Fruit fly (Drosophila melanogaster) whole organism, embryonic: ENCODE results near the gene Dif.
A peak's percentile ranks its signal among the peaks of the same experiment; 100 is the strongest.

Experiments used
- Ada2b ChIP-seq: fragments of 200-800 bp; sonication (Bioruptor generic); IDR thresholded peaks from 2 replicates; pipeline ENCODE4 v1.3.6; 2022; ENCODE audit warnings: missing biosample characterization, missing genetic modification characterization
- Asciz ChIP-seq: fragments of 200-800 bp; sonication (Bioruptor generic); optimal IDR thresholded peaks from 2 replicates; lab custom pipeline; 2017; ENCODE audit warnings: missing biosample characterization, mild to moderate bottlenecking, missing genetic modification characterization, missing genetic modification reagents
- Awh ChIP-seq: fragments of 200-800 bp; sonication (Bioruptor generic); IDR thresholded peaks from 2 replicates; pipeline ENCODE4, ENCODE4 v1.3.6; 2022; ENCODE audit warnings: missing biosample characterization, missing genetic modification characterization
- CG10431 ChIP-seq: fragments of 200-800 bp; sonication (Bioruptor generic); optimal IDR thresholded peaks from 3 replicates; lab custom pipeline; 2018; ENCODE audit warnings: missing biosample characterization, mild to moderate bottlenecking, missing genetic modification characterization
- CG13624 ChIP-seq: fragments of 200-800 bp; sonication (Bioruptor generic); optimal IDR thresholded peaks from 2 replicates; lab custom pipeline; 2016; ENCODE audit warnings: missing biosample characterization, missing genetic modification characterization
- CG14710 ChIP-seq: fragments of 200-800 bp; sonication (Bioruptor generic); optimal IDR thresholded peaks from 3 replicates; lab custom pipeline; 2019; ENCODE audit warnings: missing biosample characterization, mild to moderate bottlenecking, missing genetic modification characterization, moderate library complexity
- CG15696 ChIP-seq: fragments of 200-800 bp; sonication (Bioruptor generic); optimal IDR thresholded peaks from 2 replicates; lab custom pipeline; 2019; ENCODE audit warnings: missing biosample characterization, mild to moderate bottlenecking, missing genetic modification characterization, moderate library complexity
- CG17361 ChIP-seq: fragments of 200-800 bp; sonication (Bioruptor generic); IDR thresholded peaks from 3 replicates; pipeline ENCODE4 v1.3.6; 2022; ENCODE audit warnings: missing biosample characterization, missing genetic modification characterization
- CG17912 ChIP-seq: fragments of 200-800 bp; sonication (Bioruptor generic); optimal IDR thresholded peaks from 2 replicates; lab custom pipeline; 2018; ENCODE audit warnings: missing biosample characterization, mild to moderate bottlenecking, missing genetic modification characterization
- CG1832 ChIP-seq: fragments of 200-800 bp; sonication (Bioruptor generic); optimal IDR thresholded peaks from 2 replicates; lab custom pipeline; 2017; ENCODE audit warnings: missing biosample characterization, mild to moderate bottlenecking, missing genetic modification characterization, inconsistent platforms
- CG3281 ChIP-seq: fragments of 200-800 bp; sonication (Bioruptor generic); optimal IDR thresholded peaks from 3 replicates; lab custom pipeline; 2017; ENCODE audit warnings: missing biosample characterization, mild to moderate bottlenecking, missing genetic modification characterization
- CG34422 ChIP-seq: fragments of 200-800 bp; sonication (Bioruptor generic); IDR thresholded peaks from 3 replicates; pipeline ENCODE4 v1.3.6; 2022; ENCODE audit warnings: missing biosample characterization, missing genetic modification characterization
- CG3995 ChIP-seq: fragments of 200-800 bp; sonication (Bioruptor generic); optimal IDR thresholded peaks from 3 replicates; lab custom pipeline; 2016; ENCODE audit warnings: missing biosample characterization, missing genetic modification characterization
- CG4360 ChIP-seq: fragments of 200-800 bp; sonication (Bioruptor generic); IDR thresholded peaks from 2 replicates; pipeline ENCODE4 v1.3.6; 2022; ENCODE audit warnings: missing biosample characterization, missing genetic modification characterization
- CG4617 ChIP-seq: fragments of 200-800 bp; sonication (Bioruptor generic); optimal IDR thresholded peaks from 3 replicates; lab custom pipeline; 2016; ENCODE audit warnings: missing biosample characterization, missing genetic modification characterization, borderline replicate concordance
- CG6654 ChIP-seq: fragments of 200-800 bp; sonication (Bioruptor generic); optimal IDR thresholded peaks from 2 replicates; lab custom pipeline; 2017; ENCODE audit warnings: missing biosample characterization, mild to moderate bottlenecking, missing genetic modification characterization
- CG7271 ChIP-seq: fragments of 200-800 bp; sonication (Bioruptor generic); optimal IDR thresholded peaks from 2 replicates; lab custom pipeline; 2018; ENCODE audit warnings: missing biosample characterization, mild to moderate bottlenecking, missing genetic modification characterization, moderate library complexity
- CG7928 ChIP-seq: fragments of 200-800 bp; sonication (Bioruptor generic); optimal IDR thresholded peaks from 2 replicates; lab custom pipeline; 2017; ENCODE audit warnings: missing biosample characterization, mild to moderate bottlenecking, missing genetic modification characterization
- CG9215 ChIP-seq: fragments of 200-800 bp; sonication (Bioruptor generic); IDR thresholded peaks from 2 replicates; pipeline ENCODE4 v1.3.6; 2022; ENCODE audit warnings: missing biosample characterization, missing genetic modification characterization
- CG9797 ChIP-seq: fragments of 200-800 bp; sonication (Bioruptor generic); optimal IDR thresholded peaks from 3 replicates; lab custom pipeline; 2018; ENCODE audit warnings: missing biosample characterization, mild to moderate bottlenecking, missing genetic modification characterization
- CrebB ChIP-seq: fragments of 200-800 bp; sonication (Bioruptor generic); optimal IDR thresholded peaks from 3 replicates; lab custom pipeline; 2018; ENCODE audit warnings: missing biosample characterization, mild to moderate bottlenecking, missing genetic modification characterization
- Dek ChIP-seq: fragments of 200-800 bp; sonication (Bioruptor generic); optimal IDR thresholded peaks from 3 replicates; lab custom pipeline; 2019; ENCODE audit warnings: missing biosample characterization, mild to moderate bottlenecking, missing genetic modification characterization, moderate library complexity
- Doc2 ChIP-seq: fragments of 200-800 bp; sonication (Bioruptor generic); IDR thresholded peaks from 2 replicates; pipeline ENCODE4 v1.3.6; 2022; ENCODE audit warnings: missing biosample characterization, missing genetic modification characterization
- Doc3 ChIP-seq: fragments of 200-800 bp; sonication (Bioruptor generic); IDR thresholded peaks from 3 replicates; pipeline ENCODE4 v1.3.6; 2022; ENCODE audit warnings: missing biosample characterization, missing genetic modification characterization; ENCODE audit not compliant: partially characterized antibody
- E2f1 ChIP-seq: fragments of 200-800 bp; sonication (Bioruptor generic); IDR thresholded peaks from 2 replicates; pipeline ENCODE4 v1.3.6; 2022; ENCODE audit warnings: missing biosample characterization, missing genetic modification characterization
- H15 ChIP-seq: fragments of 200-800 bp; sonication (Bioruptor generic); IDR thresholded peaks from 3 replicates; pipeline ENCODE4 v1.3.6; 2022; ENCODE audit warnings: missing biosample characterization, missing genetic modification characterization
- Hand ChIP-seq: fragments of 200-800 bp; sonication (Bioruptor generic); optimal IDR thresholded peaks from 2 replicates; lab custom pipeline; 2017; ENCODE audit warnings: mild to moderate bottlenecking, missing biosample characterization, missing genetic modification reagents, missing genetic modification characterization
- Hsf ChIP-seq: fragments of 200-800 bp; sonication (Bioruptor generic); optimal IDR thresholded peaks from 3 replicates; lab custom pipeline; 2016; ENCODE audit warnings: missing biosample characterization, missing genetic modification characterization
- Kr ChIP-seq: fragments of 200-800 bp; sonication (Bioruptor generic); optimal IDR thresholded peaks from 2 replicates; lab custom pipeline; 2017; ENCODE audit warnings: missing biosample characterization, mild to moderate bottlenecking, missing genetic modification characterization
- Taf1 ChIP-seq: fragments of 200-800 bp; sonication (Bioruptor generic); IDR thresholded peaks from 2 replicates; pipeline ENCODE4 v1.3.6; 2022; ENCODE audit warnings: missing biosample characterization, missing genetic modification characterization
- ac ChIP-seq: fragments of 200-800 bp; sonication (Bioruptor generic); optimal IDR thresholded peaks from 3 replicates; lab custom pipeline; 2017; ENCODE audit warnings: missing biosample characterization, mild to moderate bottlenecking, missing genetic modification characterization
- aop ChIP-seq: fragments of 200-800 bp; sonication (Bioruptor generic); IDR thresholded peaks from 2 replicates; pipeline ENCODE4 v1.3.6; 2022; ENCODE audit warnings: missing biosample characterization, missing genetic modification characterization
- ara ChIP-seq: fragments of 200-800 bp; sonication (Bioruptor generic); IDR thresholded peaks from 2 replicates; pipeline ENCODE4 v1.3.6; 2022; ENCODE audit warnings: missing biosample characterization, missing genetic modification characterization
- crol ChIP-seq: fragments of 200-800 bp; sonication (Bioruptor generic); IDR thresholded peaks from 2 replicates; pipeline ENCODE4 v1.3.6; 2022; ENCODE audit warnings: missing biosample characterization, missing genetic modification characterization
- da ChIP-seq: fragments of 200-800 bp; sonication (Bioruptor generic); optimal IDR thresholded peaks from 2 replicates; lab custom pipeline; 2016; ENCODE audit warnings: missing biosample characterization, missing genetic modification characterization
- eve ChIP-seq, 2 experiments: fragments of >200 bp; optimal IDR thresholded peaks; 2 replicates each; lab custom pipeline; 2017; ENCODE audit warnings: missing biosample characterization in 2 of 2, missing genetic modification characterization in 2 of 2
- fd102C ChIP-seq: fragments of 200-800 bp; sonication (Bioruptor generic); optimal IDR thresholded peaks from 2 replicates; lab custom pipeline; 2018; ENCODE audit warnings: missing biosample characterization, mild to moderate bottlenecking, missing genetic modification characterization, moderate library complexity
- gro ChIP-seq: fragments of 200-800 bp; sonication (Bioruptor generic); optimal IDR thresholded peaks from 2 replicates; lab custom pipeline; 2016; ENCODE audit warnings: missing biosample characterization, missing genetic modification characterization
- hth ChIP-seq: fragments of >200 bp; optimal IDR thresholded peaks from 2 replicates; lab custom pipeline; 2017; ENCODE audit warnings: inconsistent platforms
- jumu ChIP-seq: fragments of 200-800 bp; sonication (Bioruptor generic); optimal IDR thresholded peaks from 3 replicates; lab custom pipeline; 2016; ENCODE audit warnings: missing biosample characterization, missing genetic modification characterization
- kah ChIP-seq: fragments of 200-800 bp; sonication (Bioruptor generic); optimal IDR thresholded peaks from 2 replicates; lab custom pipeline; 2018; ENCODE audit warnings: missing biosample characterization, mild to moderate bottlenecking, missing genetic modification characterization
- nmo ChIP-seq: fragments of 200-800 bp; sonication (Bioruptor generic); optimal IDR thresholded peaks from 2 replicates; lab custom pipeline; 2018; ENCODE audit warnings: missing biosample characterization, mild to moderate bottlenecking, missing genetic modification characterization, moderate library complexity
- schlank ChIP-seq: fragments of 200-800 bp; sonication (Bioruptor generic); optimal IDR thresholded peaks from 2 replicates; lab custom pipeline; 2018; ENCODE audit warnings: missing biosample characterization, mild to moderate bottlenecking, missing genetic modification characterization
- scrt ChIP-seq: fragments of 200-800 bp; sonication (Bioruptor generic); optimal IDR thresholded peaks from 2 replicates; lab custom pipeline; 2018; ENCODE audit warnings: missing biosample characterization, mild to moderate bottlenecking, missing genetic modification characterization, moderate library complexity
- sens ChIP-seq: fragments of 200-800 bp; sonication (Bioruptor generic); peaks from one replicate; lab custom pipeline; 2016; ENCODE audit warnings: missing biosample characterization, missing genetic modification characterization
- sim ChIP-seq: fragments of 200-800 bp; sonication (Bioruptor generic); IDR thresholded peaks from 2 replicates; pipeline ENCODE4 v1.3.6; 2022; ENCODE audit warnings: missing biosample characterization, missing genetic modification characterization
- sob ChIP-seq: fragments of 200-800 bp; sonication (Bioruptor generic); IDR thresholded peaks from 2 replicates; pipeline ENCODE4 v1.3.6; 2022; ENCODE audit warnings: missing biosample characterization, missing genetic modification characterization
- tap ChIP-seq: fragments of 200-800 bp; optimal IDR thresholded peaks from 3 replicates; lab custom pipeline; 2019; ENCODE audit warnings: missing biosample characterization, mild to moderate bottlenecking, missing genetic modification characterization, moderate library complexity
- tna ChIP-seq: fragments of 200-800 bp; sonication (Bioruptor generic); IDR thresholded peaks from 2 replicates; pipeline ENCODE4 v1.3.6; 2022; ENCODE audit warnings: missing biosample characterization, missing genetic modification characterization; ENCODE audit not compliant: partially characterized antibody
- wek ChIP-seq: fragments of 200-800 bp; sonication (Bioruptor generic); optimal IDR thresholded peaks from 3 replicates; lab custom pipeline; 2018; ENCODE audit warnings: missing biosample characterization, mild to moderate bottlenecking, missing genetic modification characterization, moderate library complexity
- z ChIP-seq: fragments of 200-800 bp; sonication (Bioruptor generic); IDR thresholded peaks from 3 replicates; pipeline ENCODE4 v1.3.6; 2022; ENCODE audit warnings: missing biosample characterization, missing genetic modification characterization

Dif gene

dm6 chr2L:17378767-17379301 is 54.1 kb downstream of the Dif start (continued):
- peak; percentile 40 for TF ChIP-seq Kr
- TF ChIP-seq scrt (GFP tag; lab: Kevin White, UChicago), result peak; percentile 90
- peak; percentile 93 for TF ChIP-seq Dek
- peak; percentile 99 for TF ChIP-seq CG7271 (tag; lab: Kevin White, UChicago)
- peak; percentile 94 for TF ChIP-seq sob (GFP tag; lab: Robert Waterston, UW)
- TF ChIP-seq CG10431 (GFP tag; lab: Kevin White, UChicago), result peak; percentile 84
- TF ChIP-seq E2f1 (GFP tag; lab: Robert Waterston, UW), result peak; percentile 92
- TF ChIP-seq wek (GFP tag; lab: Kevin White, UChicago), result peak; percentile 97
- peak; percentile 79 for TF ChIP-seq CG7928 (GFP tag; lab: Kevin White, UChicago)
- TF ChIP-seq CG3281 (GFP tag; lab: Kevin White, UChicago), result peak; percentile 97
- peak; percentile 91 for TF ChIP-seq CrebB (tag; lab: Kevin White, UChicago)
- TF ChIP-seq jumu (GFP tag; lab: Kevin White, UChicago), result peak; percentile 95
- TF ChIP-seq sim (GFP tag; lab: Robert Waterston, UW), result peak; percentile 92
- peak; percentile 77 for TF ChIP-seq CG4617 (GFP tag; lab: Kevin White, UChicago)
- peak; percentile 36; the same call in 1 of the 2 replicates for TF ChIP-seq crol (GFP tag; lab: Robert Waterston, UW)
- peak; percentile 89 for TF ChIP-seq Ada2b (GFP tag; lab: Robert Waterston, UW)
- TF ChIP-seq CG34422 (GFP tag; lab: Robert Waterston, UW), result peak; percentile 95
- TF ChIP-seq CG13624, result peak; percentile 95
- peak; percentile 70 for TF ChIP-seq CG3995
- peak; percentile 98 for TF ChIP-seq Awh (GFP tag; lab: Robert Waterston, UW)
- peak; percentile 95 for TF ChIP-seq ara (GFP tag; lab: Robert Waterston, UW)
- TF ChIP-seq fd102C, result peak; percentile 97
- peak; percentile 97 for TF ChIP-seq gro (GFP tag; lab: Kevin White, UChicago)
- TF ChIP-seq CG17361 (GFP tag; lab: Robert Waterston, UW), result peak; percentile 98
- peak; percentile 100 for TF ChIP-seq CG15696 (tag; lab: Kevin White, UChicago)
- TF ChIP-seq hth, result no peak
- TF ChIP-seq CG1832, result no peak
- TF ChIP-seq eve (GFP tag; optimal IDR thresholded peaks at IDR 0.05; lab: Kevin White, UChicago), result peak in 1 of 2 experiments; percentile 93
- peak; percentile 99 for TF ChIP-seq Asciz
- peak; percentile 95 for TF ChIP-seq Hsf
- TF ChIP-seq CG14710 (tag; lab: Kevin White, UChicago), result peak; percentile 98
- peak; percentile 95 for TF ChIP-seq tap (tag; lab: Kevin White, UChicago)
- peak; percentile 57 for TF ChIP-seq CG9797 (GFP tag; lab: Kevin White, UChicago)
- peak; percentile 80 for TF ChIP-seq CG6654 (GFP tag; lab: Kevin White, UChicago)
- TF ChIP-seq Doc2 (GFP tag; lab: Robert Waterston, UW), result peak; percentile 48; the same call in 1 of the 2 replicates
- peak; percentile 93 for TF ChIP-seq schlank (tag; lab: Kevin White, UChicago)
- TF ChIP-seq nmo (GFP tag; lab: Kevin White, UChicago), result peak; percentile 96
- TF ChIP-seq H15 (GFP tag; lab: Robert Waterston, UW), result peak; percentile 90
- TF ChIP-seq sens, result peak; percentile 100
- TF ChIP-seq tna (GFP tag; lab: Robert Waterston, UW), result no peak
- TF ChIP-seq CG4360 (GFP tag; lab: Robert Waterston, UW), result peak; percentile 85
- TF ChIP-seq Taf1, result peak; percentile 87
- TF ChIP-seq Doc3 (GFP tag; lab: Robert Waterston, UW), result no peak
- TF ChIP-seq aop (GFP tag; lab: Robert Waterston, UW), result peak; percentile 79
- peak; percentile 85 for TF ChIP-seq z (GFP tag; lab: Robert Waterston, UW)
- peak; percentile 64 for TF ChIP-seq ac (GFP tag; lab: Kevin White, UChicago)
- peak; percentile 84 for TF ChIP-seq CG9215
- TF ChIP-seq Hand (GFP tag; lab: Kevin White, UChicago), result peak; percentile 80
- TF ChIP-seq kah, result peak; percentile 91
- TF ChIP-seq CG17912, result peak; percentile 86
- peak; percentile 96 for TF ChIP-seq da (GFP tag; lab: Kevin White, UChicago)
